Fruit fly (Drosophila melanogaster) whole organism, embryonic: Measurements from ENCODE around the gene CG31121.

Experiments
- Atf6 ChIP-seq: fragments of 200-800 bp; sonication (Bioruptor generic); IDR thresholded peaks from 2 replicates; pipeline ENCODE4 v1.3.6; 2022; ENCODE audit warnings: missing biosample characterization, missing genetic modification characterization
- CG10366 ChIP-seq: fragments of 200-800 bp; sonication (Bioruptor generic); IDR thresholded peaks from 2 replicates; pipeline ENCODE4 v1.3.6; 2022; ENCODE audit warnings: missing biosample characterization, missing genetic modification characterization
- CG10462 ChIP-seq: fragments of 200-800 bp; sonication (Bioruptor generic); optimal IDR thresholded peaks from 2 replicates; lab custom pipeline; 2016; ENCODE audit warnings: missing biosample characterization, missing genetic modification characterization
- CG10654 ChIP-seq: fragments of 200-800 bp; sonication (Bioruptor generic); optimal IDR thresholded peaks from 2 replicates; lab custom pipeline; 2016; ENCODE audit warnings: missing biosample characterization, missing genetic modification characterization
- CG10959 ChIP-seq: fragments of 200-800 bp; sonication (Bioruptor generic); IDR thresholded peaks from 2 replicates; pipeline ENCODE4 v1.3.6; 2022; ENCODE audit warnings: missing biosample characterization, missing genetic modification characterization
- CG12299 ChIP-seq: fragments of 200-800 bp; sonication (Bioruptor generic); optimal IDR thresholded peaks from 2 replicates; lab custom pipeline; 2018; ENCODE audit warnings: missing biosample characterization, mild to moderate bottlenecking, missing genetic modification characterization
- CG12659 ChIP-seq: fragments of 200-800 bp; sonication (Bioruptor generic); optimal IDR thresholded peaks from 3 replicates; lab custom pipeline; 2017; ENCODE audit warnings: mild to moderate bottlenecking, missing biosample characterization, missing genetic modification reagents, missing genetic modification characterization
- CG13123 ChIP-seq: fragments of 200-800 bp; sonication (Bioruptor generic); optimal IDR thresholded peaks from 2 replicates; lab custom pipeline; 2016; ENCODE audit warnings: missing biosample characterization, missing genetic modification characterization
- CG14965 ChIP-seq: fragments of 200-800 bp; sonication (Bioruptor generic); optimal IDR thresholded peaks from 2 replicates; lab custom pipeline; 2016; ENCODE audit warnings: missing biosample characterization, missing genetic modification characterization, borderline replicate concordance
- CG2116 ChIP-seq: fragments of 200-800 bp; sonication (Bioruptor generic); optimal IDR thresholded peaks from 3 replicates; lab custom pipeline; 2018; ENCODE audit warnings: missing biosample characterization, mild to moderate bottlenecking, missing genetic modification characterization
- CG2199 ChIP-seq: fragments of 200-800 bp; sonication (Bioruptor generic); IDR thresholded peaks from 3 replicates; pipeline ENCODE4 v1.3.6; 2022; ENCODE audit warnings: missing biosample characterization, missing genetic modification characterization
- CG2202 ChIP-seq: fragments of 200-800 bp; sonication (Bioruptor generic); optimal IDR thresholded peaks from 2 replicates; lab custom pipeline; 2018; ENCODE audit warnings: missing biosample characterization, mild to moderate bottlenecking, missing genetic modification characterization
- CG34422 ChIP-seq: fragments of 200-800 bp; sonication (Bioruptor generic); IDR thresholded peaks from 3 replicates; pipeline ENCODE4 v1.3.6; 2022; ENCODE audit warnings: missing biosample characterization, missing genetic modification characterization
- CG3726 ChIP-seq: fragments of 200-800 bp; sonication (Bioruptor generic); IDR thresholded peaks from 3 replicates; pipeline ENCODE4, ENCODE4 v1.3.6; 2022; ENCODE audit warnings: missing biosample characterization, missing genetic modification characterization
- CG3847 ChIP-seq: fragments of 200-800 bp; sonication (Bioruptor generic); IDR thresholded peaks from 2 replicates; pipeline ENCODE4 v1.3.6; 2022; ENCODE audit warnings: missing biosample characterization, missing genetic modification characterization
- CG6683 ChIP-seq: fragments of 200-800 bp; sonication (Bioruptor generic); optimal IDR thresholded peaks from 2 replicates; lab custom pipeline; 2017; ENCODE audit warnings: missing biosample characterization, mild to moderate bottlenecking, missing genetic modification characterization, missing genetic modification reagents
- CG7271 ChIP-seq: fragments of 200-800 bp; sonication (Bioruptor generic); optimal IDR thresholded peaks from 2 replicates; lab custom pipeline; 2018; ENCODE audit warnings: missing biosample characterization, mild to moderate bottlenecking, missing genetic modification characterization, moderate library complexity
- CG7963 ChIP-seq: fragments of 200-800 bp; sonication (Bioruptor generic); IDR thresholded peaks from 3 replicates; pipeline ENCODE4 v1.3.6; 2022; ENCODE audit warnings: missing biosample characterization, missing genetic modification characterization; ENCODE audit not compliant: partially characterized antibody
- CG7987 ChIP-seq: fragments of 200-800 bp; sonication (Bioruptor generic); optimal IDR thresholded peaks from 2 replicates; lab custom pipeline; 2018; ENCODE audit warnings: missing biosample characterization, mild to moderate bottlenecking, missing genetic modification characterization, moderate library complexity
- CG8290 ChIP-seq, 3 experiments: fragments of 200-800 bp; sonication (Bioruptor generic); optimal IDR thresholded peaks; 2 replicates each; lab custom pipeline; 2016 to 2019; ENCODE audit warnings: missing biosample characterization in 3 of 3, missing genetic modification characterization in 3 of 3, mild to moderate bottlenecking in 2 of 3, moderate library complexity in 1 of 3
- Dip3 ChIP-seq: fragments of 200-800 bp; sonication (Bioruptor generic); optimal IDR thresholded peaks from 3 replicates; lab custom pipeline; 2016; ENCODE audit warnings: missing biosample characterization, missing genetic modification characterization
- Hr3 ChIP-seq: fragments of 200-800 bp; sonication (Bioruptor generic); optimal IDR thresholded peaks from 3 replicates; lab custom pipeline; 2016; ENCODE audit warnings: missing biosample characterization, missing genetic modification characterization
- Lhr ChIP-seq: fragments of 200-800 bp; sonication (Bioruptor generic); optimal IDR thresholded peaks from 3 replicates; lab custom pipeline; 2017; ENCODE audit warnings: mild to moderate bottlenecking, missing biosample characterization, missing genetic modification reagents, missing genetic modification characterization
- NFAT ChIP-seq: fragments of 200-800 bp; sonication (Bioruptor generic); IDR thresholded peaks from 2 replicates; pipeline ENCODE4 v1.3.6; 2022; ENCODE audit warnings: missing biosample characterization, missing genetic modification characterization
- NK7.1 ChIP-seq: fragments of 200-800 bp; sonication (Bioruptor generic); optimal IDR thresholded peaks from 3 replicates; lab custom pipeline; 2016; ENCODE audit warnings: missing biosample characterization, missing genetic modification characterization
- Side ChIP-seq: fragments of 200-800 bp; sonication (Bioruptor generic); optimal IDR thresholded peaks from 2 replicates; lab custom pipeline; 2016; ENCODE audit warnings: missing biosample characterization, missing genetic modification characterization
- Six4 ChIP-seq: fragments of 200-800 bp; sonication (Bioruptor generic); optimal IDR thresholded peaks from 2 replicates; lab custom pipeline; 2016; ENCODE audit warnings: missing biosample characterization, missing genetic modification characterization
- Taf1 ChIP-seq: fragments of 200-800 bp; sonication (Bioruptor generic); IDR thresholded peaks from 2 replicates; pipeline ENCODE4 v1.3.6; 2022; ENCODE audit warnings: missing biosample characterization, missing genetic modification characterization
- Usf ChIP-seq: fragments of 200-800 bp; sonication (Bioruptor generic); optimal IDR thresholded peaks from 2 replicates; lab custom pipeline; 2017; ENCODE audit warnings: missing genotype, missing biosample characterization, missing genetic modification characterization
- al ChIP-seq: fragments of 200-800 bp; sonication (Bioruptor generic); IDR thresholded peaks from 2 replicates; pipeline ENCODE4 v1.3.6; 2022; ENCODE audit warnings: missing biosample characterization, missing genetic modification characterization
- ato ChIP-seq: fragments of 200-800 bp; sonication (Bioruptor generic); IDR thresholded peaks from 2 replicates; pipeline ENCODE4 v1.3.6; 2022; ENCODE audit warnings: missing biosample characterization, missing genetic modification characterization; ENCODE audit not compliant: partially characterized antibody
- chm ChIP-seq: fragments of 200-800 bp; sonication (Bioruptor generic); IDR thresholded peaks from 2 replicates; pipeline ENCODE4 v1.3.6; 2022; ENCODE audit warnings: missing biosample characterization, missing genetic modification characterization
- chn ChIP-seq: fragments of 200-800 bp; sonication (Bioruptor generic); optimal IDR thresholded peaks from 2 replicates; lab custom pipeline; 2016; ENCODE audit warnings: missing biosample characterization, missing genetic modification characterization
- dmrt11E ChIP-seq: fragments of 200-800 bp; sonication (Bioruptor generic); optimal IDR thresholded peaks from 3 replicates; lab custom pipeline; 2018; ENCODE audit warnings: missing biosample characterization, mild to moderate bottlenecking, missing genetic modification characterization, moderate library complexity
- emc ChIP-seq: fragments of 200-800 bp; sonication (Bioruptor generic); optimal IDR thresholded peaks from 2 replicates; lab custom pipeline; 2016; ENCODE audit warnings: missing biosample characterization, missing genetic modification characterization
- ems ChIP-seq: fragments of 200-800 bp; sonication (Bioruptor generic); optimal IDR thresholded peaks from 3 replicates; lab custom pipeline; 2016; ENCODE audit warnings: missing biosample characterization, missing genetic modification characterization
- hb ChIP-seq: fragments of 200-800 bp; sonication (Bioruptor generic); IDR thresholded peaks from 3 replicates; pipeline ENCODE4 v1.3.6; 2022; ENCODE audit warnings: missing biosample characterization, missing genetic modification characterization; ENCODE audit not compliant: partially characterized antibody
- lilli ChIP-seq: fragments of 200-800 bp; sonication (Bioruptor generic); optimal IDR thresholded peaks from 3 replicates; lab custom pipeline; 2016; ENCODE audit warnings: missing biosample characterization, missing genetic modification characterization
- lola ChIP-seq, 3 experiments: fragments of >200 bp in 2 of 3; fragments of 200-800 bp in 1 of 3; sonication (Bioruptor generic) in 1 of 3; optimal IDR thresholded peaks; 2 replicates each; lab custom pipeline; 2017 to 2019; ENCODE audit warnings: missing biosample characterization in 3 of 3, missing genetic modification characterization in 3 of 3, mild to moderate bottlenecking in 1 of 3, moderate library complexity in 1 of 3
- maf-S ChIP-seq: fragments of 200-800 bp; sonication (Bioruptor generic); optimal IDR thresholded peaks from 2 replicates; lab custom pipeline; 2016; ENCODE audit warnings: missing biosample characterization, missing genetic modification characterization
- mam ChIP-seq: fragments of 200-800 bp; sonication (Bioruptor generic); optimal IDR thresholded peaks from 3 replicates; lab custom pipeline; 2016; ENCODE audit warnings: missing biosample characterization, missing genetic modification characterization
- mld ChIP-seq: fragments of 200-800 bp; sonication (Bioruptor generic); IDR thresholded peaks from 3 replicates; pipeline ENCODE4 v1.3.6; 2022; ENCODE audit warnings: missing biosample characterization, missing genetic modification characterization; ENCODE audit not compliant: partially characterized antibody
- peb ChIP-seq: fragments of 200-800 bp; sonication (Bioruptor generic); IDR thresholded peaks from 2 replicates; pipeline ENCODE4 v1.3.6; 2022; ENCODE audit warnings: missing biosample characterization, missing genetic modification characterization
- pum ChIP-seq: fragments of 200-800 bp; sonication (Bioruptor generic); optimal IDR thresholded peaks from 2 replicates; lab custom pipeline; 2016; ENCODE audit warnings: missing biosample characterization, missing genetic modification characterization
- sqz ChIP-seq: fragments of 200-800 bp; sonication (Bioruptor generic); optimal IDR thresholded peaks from 3 replicates; lab custom pipeline; 2018; ENCODE audit warnings: missing biosample characterization, mild to moderate bottlenecking, missing genetic modification characterization
- stc ChIP-seq: fragments of 200-800 bp; sonication (Bioruptor generic); IDR thresholded peaks from 2 replicates; pipeline ENCODE4 v1.3.6; 2022; ENCODE audit warnings: missing biosample characterization, missing genetic modification characterization
- stwl ChIP-seq: fragments of 200-800 bp; sonication (Bioruptor generic); optimal IDR thresholded peaks from 3 replicates; lab custom pipeline; 2018; ENCODE audit warnings: missing biosample characterization, mild to moderate bottlenecking, missing genetic modification characterization, moderate library complexity
- tio ChIP-seq: fragments of 200-800 bp; sonication (Bioruptor generic); optimal IDR thresholded peaks from 2 replicates; lab custom pipeline; 2017; ENCODE audit warnings: missing biosample characterization, missing genetic modification characterization, inconsistent platforms
- wek ChIP-seq: fragments of 200-800 bp; sonication (Bioruptor generic); optimal IDR thresholded peaks from 3 replicates; lab custom pipeline; 2018; ENCODE audit warnings: missing biosample characterization, mild to moderate bottlenecking, missing genetic modification characterization, moderate library complexity
- zfh2 ChIP-seq: fragments of 200-800 bp; sonication (Bioruptor generic); optimal IDR thresholded peaks from 2 replicates; lab custom pipeline; 2016; ENCODE audit warnings: missing biosample characterization, missing genetic modification characterization

CG31121 gene

dm6 chr3R:24850420-24850819, 44.0 kb downstream of the CG31121 start, which contains the start of gene CG7006 (continued):
- TF ChIP-seq lilli (GFP tag; lab: Kevin White, UChicago) (peak; percentile 84), mld (GFP tag; lab: Robert Waterston, UW) (peak; percentile 50; the same call in 1 of the 3 replicates), CG2116 (GFP tag; lab: Kevin White, UChicago) (peak; percentile 67), Hr3 (GFP tag; lab: Kevin White, UChicago) (peak; percentile 62), Taf1 (peak; percentile 41; the same call in 1 of the 2 replicates), mam (GFP tag; lab: Kevin White, UChicago) (peak; percentile 91), CG3726 (GFP tag; lab: Robert Waterston, UW) (no peak), Side (GFP tag; lab: Kevin White, UChicago) (peak; percentile 69), CG34422 (GFP tag; lab: Robert Waterston, UW) (peak; percentile 49), CG2199 (no peak), lola (GFP tag; optimal IDR thresholded peaks at IDR 0.05; lab: Kevin White, UChicago) (no peak), chm (peak; percentile 54; the same call in 1 of the 2 replicates), Atf6 (GFP tag; lab: Robert Waterston, UW) (peak; percentile 52), CG10462 (GFP tag; lab: Kevin White, UChicago) (no peak), sqz (no peak), CG10654 (GFP tag; lab: Kevin White, UChicago) (peak; percentile 76), zfh2 (peak; percentile 91), CG10366 (peak; percentile 53), CG8290 (GFP tag; optimal IDR thresholded peaks at IDR 0.05; lab: Kevin White, UChicago) (peak; percentile 70), CG8290 (tag; optimal IDR thresholded peaks at IDR 0.05; lab: Kevin White, UChicago) (no peak), hb (GFP tag; lab: Robert Waterston, UW) (peak; percentile 43; the same call in 1 of the 3 replicates), ems (GFP tag; lab: Kevin White, UChicago) (peak; percentile 69), chn (GFP tag; lab: Kevin White, UChicago) (peak; percentile 68), CG12299 (tag; lab: Kevin White, UChicago) (no peak), CG12659 (peak; percentile 82), CG3847 (GFP tag; lab: Robert Waterston, UW) (peak; percentile 96), peb (GFP tag; lab: Robert Waterston, UW) (peak; percentile 11; the same call in 1 of the 2 replicates), CG7987 (GFP tag; lab: Kevin White, UChicago) (peak; percentile 35), wek (GFP tag; lab: Kevin White, UChicago) (no peak), CG7963 (peak; percentile 28; the same call in 2 of the 3 replicates), CG7271 (tag; lab: Kevin White, UChicago) (peak; percentile 2), NK7.1 (GFP tag; lab: Kevin White, UChicago) (peak; percentile 38), tio (GFP tag; lab: Kevin White, UChicago) (no peak), Usf (GFP tag; lab: Kevin White, UChicago) (peak; percentile 55), Dip3 (GFP tag; lab: Kevin White, UChicago) (peak; percentile 75), CG10959 (GFP tag; lab: Robert Waterston, UW) (no peak; the same call in 1 of the 2 replicates), stc (GFP tag; lab: Robert Waterston, UW) (no peak), stwl (tag; lab: Kevin White, UChicago) (peak; percentile 95), pum (peak; percentile 58), emc (GFP tag; lab: Kevin White, UChicago) (peak; percentile 23), ato (peak; percentile 75), Six4 (GFP tag; lab: Kevin White, UChicago) (peak; percentile 35), CG2202 (tag; lab: Kevin White, UChicago) (no peak), Lhr (GFP tag; lab: Kevin White, UChicago) (peak; percentile 21), CG13123 (GFP tag; lab: Kevin White, UChicago) (peak; percentile 50), NFAT (peak; percentile 94), CG14965 (peak; percentile 33), dmrt11E (peak; percentile 55), CG6683 (GFP tag; lab: Kevin White, UChicago) (no peak), maf-S (peak; percentile 84), al (peak; percentile 63)
